Worm (Caenorhabditis elegans): ENCODE measurements around the gene Y116A8C.29.
A peak's percentile ranks its signal among the peaks of the same experiment; 100 is the strongest.

The Y116A8C.29 gene

DNA sequence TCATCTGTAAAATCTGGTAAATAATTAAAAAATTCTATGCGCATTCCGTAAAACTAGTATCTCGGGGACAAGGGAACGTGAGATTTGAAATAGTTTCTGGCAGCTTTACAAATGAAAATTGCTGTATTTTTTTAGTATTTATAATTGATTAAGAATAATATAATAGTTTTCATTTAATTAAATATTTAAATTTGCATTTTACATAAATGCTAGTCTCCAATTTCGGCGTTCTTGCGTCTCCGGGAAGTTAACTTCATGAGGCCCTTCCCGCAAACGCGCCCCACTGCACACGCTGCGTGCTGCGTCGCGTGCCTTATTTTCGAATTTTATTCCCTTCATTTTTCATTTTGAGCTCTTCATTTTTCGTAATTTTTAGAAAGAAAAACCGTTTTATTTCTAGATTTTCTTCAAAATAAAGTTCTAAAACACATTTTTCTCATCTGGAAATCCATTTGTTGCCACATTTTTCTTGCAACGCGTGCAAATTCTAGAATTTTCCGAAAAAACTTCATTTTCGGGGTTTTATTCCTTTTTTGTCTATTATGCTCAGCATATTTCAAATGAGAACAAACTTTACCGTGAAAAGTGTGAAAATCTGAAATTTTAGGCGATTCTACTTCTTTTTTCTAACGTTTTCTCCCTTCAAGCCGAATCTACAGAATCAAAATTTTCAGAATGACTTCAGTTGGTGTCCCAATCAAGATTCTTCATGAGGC, 6.3 kb upstream of the Y116A8C.29 start, which contains the start of the genes snx-13 and snr-1 (continued):
- TF ChIP-seq unc-130 (GFP tag; optimal IDR thresholded peaks at IDR 0.05) (peak; percentile 90), dpl-1 (GFP tag; optimal IDR thresholded peaks at IDR 0.05) (peak; percentile 69), mxl-2 (GFP tag; conservative IDR thresholded peaks at IDR 0.05) (no peak), zfp-2 (tag; optimal IDR thresholded peaks at IDR 0.05) (peak; percentile 62), zag-1 (tag; optimal IDR thresholded peaks at IDR 0.05) (no peak), lir-3 (tag; optimal IDR thresholded peaks at IDR 0.05) (peak; percentile 58), dmd-6 (GFP tag; IDR thresholded peaks at IDR 0.05) (peak; percentile 49), lsy-2 (tag; optimal IDR thresholded peaks at IDR 0.05) (peak; percentile 35 to 82), fkh-10 (GFP tag; optimal IDR thresholded peaks at IDR 0.05) (peak; percentile 86)

ce11 chrIV:17088849-17089248, 5.0 kb upstream of the Y116A8C.29 start, which contains the start of gene Y116A8C.43:
TSS of gene Y116A8C.43 (plus strand) at chrIV:17088851.
- peak; percentile 9 for TF ChIP-seq rbr-2 (tag; optimal IDR thresholded peaks at IDR 0.05)
- no peak for TF ChIP-seq snpc-4 (tag; optimal IDR thresholded peaks at IDR 0.05)
- no peak for TF ChIP-seq lim-7 (GFP tag; IDR thresholded peaks at IDR 0.05)
- no peak for TF ChIP-seq ceh-20 (GFP tag; IDR thresholded peaks at IDR 0.05)
- no peak for TF ChIP-seq pqm-1 (tag; optimal IDR thresholded peaks at IDR 0.05)
- no peak for TF ChIP-seq mdl-1 (tag; optimal IDR thresholded peaks at IDR 0.05)
- no peak for TF ChIP-seq zip-11 (GFP tag; IDR thresholded peaks at IDR 0.05)
- no peak for TF ChIP-seq zfp-2 (tag; optimal IDR thresholded peaks at IDR 0.05)
- no peak for TF ChIP-seq tra-1 (GFP tag; IDR thresholded peaks at IDR 0.05)
- TF ChIP-seq daf-16 (GFP tag; optimal IDR thresholded peaks at IDR 0.05): no peak
- TF ChIP-seq daf-16 (tag; optimal IDR thresholded peaks at IDR 0.05): peak; percentile 27
- TF ChIP-seq lin-38 (GFP tag; IDR thresholded peaks at IDR 0.05): peak; percentile 73
- TF ChIP-seq zfp-3 (GFP tag; conservative IDR thresholded peaks at IDR 0.05): 0 out of 2 replicates have a peak, but pooled peaks have one; percentile 17
- peak; percentile 79 for TF ChIP-seq F49E8.2 (tag; optimal IDR thresholded peaks at IDR 0.05; ENCODE audit: borderline replicate concordance)
- peak; percentile 84 for TF ChIP-seq ama-1 (optimal IDR thresholded peaks at IDR 0.05)
- TF ChIP-seq nhr-28 (tag; optimal IDR thresholded peaks at IDR 0.05): no peak
- TF ChIP-seq nhr-41 (GFP tag; IDR thresholded peaks at IDR 0.05): no peak
- TF ChIP-seq mdt-29 (GFP tag; IDR thresholded peaks at IDR 0.05): no peak
- TF ChIP-seq fkh-10 (GFP tag; optimal IDR thresholded peaks at IDR 0.05): no peak
- peak; percentile 76 for TF ChIP-seq aha-1 (tag)
- TF ChIP-seq arid-1 (GFP tag; conservative IDR thresholded peaks at IDR 0.05): peak; percentile 11; the same call in 1 of the 2 replicates
- no peak for TF ChIP-seq unc-39 (tag; optimal IDR thresholded peaks at IDR 0.05)
- no peak for TF ChIP-seq pha-4 (GFP tag; IDR thresholded peaks at IDR 0.05)
- TF ChIP-seq pha-4 (tag; optimal IDR thresholded peaks at IDR 0.05): no peak
- no peak for TF ChIP-seq ztf-7 (tag; optimal IDR thresholded peaks at IDR 0.05)
- no peak for TF ChIP-seq egl-27 (tag; optimal IDR thresholded peaks at IDR 0.05)
- TF ChIP-seq cey-2 (tag; optimal IDR thresholded peaks at IDR 0.05; ENCODE audit: borderline replicate concordance, insufficient read depth): no peak
- TF ChIP-seq mes-2 (tag; optimal IDR thresholded peaks at IDR 0.05; ENCODE audit: poor library complexity, severe bottlenecking): peak; percentile 23
- no peak for TF ChIP-seq T20F7.1 (GFP tag; optimal IDR thresholded peaks at IDR 0.05)
- TF ChIP-seq Y5F2A.4 (GFP tag; optimal IDR thresholded peaks at IDR 0.05): no peak
- no peak for TF ChIP-seq Y75B8A.6 (GFP tag; IDR thresholded peaks at IDR 0.05)
- TF ChIP-seq unc-130 (GFP tag; optimal IDR thresholded peaks at IDR 0.05): peak; percentile 56
- no peak for TF ChIP-seq madf-5 (GFP tag; IDR thresholded peaks at IDR 0.05)
- TF ChIP-seq T26A8.4 (GFP tag; IDR thresholded peaks at IDR 0.05): 0 out of 2 replicates have a peak, but pooled peaks have one; percentile 27
- no peak for TF ChIP-seq ces-1 (GFP tag; optimal IDR thresholded peaks at IDR 0.05)
- TF ChIP-seq hif-1 (tag; optimal IDR thresholded peaks at IDR 0.05): no peak

Measured in whole organism, L4 larva.